Worm (Caenorhabditis elegans): ENCODE measurements around the gene Y57G11C.40.

- TF ChIP-seq egl-27 (tag; optimal IDR thresholded peaks at IDR 0.05) (no peak), lin-13 (GFP tag; optimal IDR thresholded peaks at IDR 0.05) (no peak), unc-39 (tag; optimal IDR thresholded peaks at IDR 0.05) (no peak), skn-1 (tag; optimal IDR thresholded peaks at IDR 0.05) (no peak), ZK546.5 (tag; optimal IDR thresholded peaks at IDR 0.05) (no peak), unc-62 (GFP tag; optimal IDR thresholded peaks at IDR 0.05) (no peak), nhr-11 (tag; optimal IDR thresholded peaks at IDR 0.05) (no peak), alr-1 (tag; optimal IDR thresholded peaks at IDR 0.05) (no peak)
Observed at ce11 chrIV:14687716-14688115, 16.3 kb downstream of the Y57G11C.40 start.

Data from whole organism, L2 larva.